Worm (Caenorhabditis elegans): ENCODE results near the gene srbc-38.

- TF ChIP-seq flt-1 (GFP tag; IDR thresholded peaks at IDR 0.05) = no peak
- no peak for TF ChIP-seq ref-1 (GFP tag; conservative IDR thresholded peaks at IDR 0.05)
- TF ChIP-seq cog-1 (tag; optimal IDR thresholded peaks at IDR 0.05) = no peak
- TF ChIP-seq T22C8.4 (GFP tag; IDR thresholded peaks at IDR 0.05) = no peak
Observed at ce11 chrV:674213-674612, 32.8 kb upstream of the srbc-38 start, which contains the start of gene sru-25.
